Worm (Caenorhabditis elegans) whole organism, L4/young adult: ENCODE data around the gene rgs-3.

Source experiments
- W03F9.2 ChIP-seq: fragments of 150-350 bp; optimal IDR thresholded peaks from 2 replicates; lab custom pipeline; 2014; ENCODE audit warnings: missing biosample characterization, missing genetic modification characterization
- dao-5 ChIP-seq: sonication (generic microtip); optimal IDR thresholded peaks from 2 replicates; lab custom pipeline; 2016; ENCODE audit warnings: missing genotype, missing genetic modification characterization, moderate library complexity, missing compliant biosample characterization
- him-1 ChIP-seq: sonication (generic microtip); optimal IDR thresholded peaks from 2 replicates; lab custom pipeline; 2016; ENCODE audit warnings: missing genotype, missing genetic modification reagents, missing genetic modification characterization, missing compliant biosample characterization

DNA sequence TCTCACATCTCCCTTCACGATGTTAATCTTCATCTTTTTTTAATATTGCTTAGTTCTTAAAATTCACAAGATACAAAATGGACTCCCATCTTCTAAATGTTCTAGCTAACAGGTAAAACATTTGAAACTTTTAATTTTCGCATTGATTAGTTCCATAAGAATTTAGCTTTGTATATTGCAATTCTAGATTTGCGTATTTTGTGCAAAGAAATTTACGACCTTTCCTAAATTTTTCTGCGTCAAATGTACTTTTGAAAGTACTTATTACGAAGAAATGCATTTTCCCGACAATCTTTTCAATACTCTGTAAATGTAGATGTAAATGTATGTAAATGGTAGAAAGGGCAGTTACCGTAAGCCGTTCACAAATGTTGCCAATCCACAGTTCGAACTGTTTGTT is 4.4 kb downstream of the rgs-3 start:
- TF ChIP-seq him-1 (tag; lab: Kevin White, UChicago) (no peak), dao-5 (tag; lab: Kevin White, UChicago) (no peak), W03F9.2 (tag; lab: Kevin White, UChicago) (no peak)
